Fruit fly (Drosophila melanogaster) whole organism, embryonic: ENCODE data around the gene Ptpmeg2.

Experiments
- Asciz ChIP-seq: fragments of 200-800 bp; sonication (Bioruptor generic); optimal IDR thresholded peaks from 2 replicates; lab custom pipeline; 2017; ENCODE audit warnings: missing biosample characterization, mild to moderate bottlenecking, missing genetic modification characterization, missing genetic modification reagents
- CG10147 ChIP-seq: fragments of 200-800 bp; sonication (Bioruptor generic); optimal IDR thresholded peaks from 2 replicates; lab custom pipeline; 2019; ENCODE audit warnings: missing biosample characterization, mild to moderate bottlenecking, missing genetic modification characterization, moderate library complexity
- CG10274 ChIP-seq: fragments of 200-800 bp; sonication (Bioruptor generic); optimal IDR thresholded peaks from 3 replicates; lab custom pipeline; 2017; ENCODE audit warnings: missing biosample characterization, mild to moderate bottlenecking, missing genetic modification characterization
- CG10366 ChIP-seq: fragments of 200-800 bp; sonication (Bioruptor generic); IDR thresholded peaks from 2 replicates; pipeline ENCODE4 v1.3.6; 2022; ENCODE audit warnings: missing biosample characterization, missing genetic modification characterization
- CG1233 ChIP-seq: fragments of 200-800 bp; sonication (Bioruptor generic); optimal IDR thresholded peaks from 4 replicates; lab custom pipeline; 2018; ENCODE audit warnings: missing biosample characterization, mild to moderate bottlenecking, missing genetic modification characterization
- CG12659 ChIP-seq: fragments of 200-800 bp; sonication (Bioruptor generic); optimal IDR thresholded peaks from 3 replicates; lab custom pipeline; 2017; ENCODE audit warnings: mild to moderate bottlenecking, missing biosample characterization, missing genetic modification reagents, missing genetic modification characterization
- CG13624 ChIP-seq: fragments of 200-800 bp; sonication (Bioruptor generic); optimal IDR thresholded peaks from 2 replicates; lab custom pipeline; 2016; ENCODE audit warnings: missing biosample characterization, missing genetic modification characterization
- CG13894 ChIP-seq: fragments of 200-800 bp; sonication (Bioruptor generic); optimal IDR thresholded peaks from 3 replicates; lab custom pipeline; 2018; ENCODE audit warnings: missing biosample characterization, mild to moderate bottlenecking, missing genetic modification characterization, moderate library complexity
- CG17328 ChIP-seq: fragments of 200-800 bp; sonication (Bioruptor generic); IDR thresholded peaks from 2 replicates; pipeline ENCODE4 v1.3.6; 2022; ENCODE audit warnings: missing biosample characterization, missing genetic modification characterization
- CG1832 ChIP-seq: fragments of 200-800 bp; sonication (Bioruptor generic); optimal IDR thresholded peaks from 2 replicates; lab custom pipeline; 2017; ENCODE audit warnings: missing biosample characterization, mild to moderate bottlenecking, missing genetic modification characterization, inconsistent platforms
- CG2202 ChIP-seq: fragments of 200-800 bp; sonication (Bioruptor generic); optimal IDR thresholded peaks from 2 replicates; lab custom pipeline; 2018; ENCODE audit warnings: missing biosample characterization, mild to moderate bottlenecking, missing genetic modification characterization
- CG3847 ChIP-seq: fragments of 200-800 bp; sonication (Bioruptor generic); IDR thresholded peaks from 2 replicates; pipeline ENCODE4 v1.3.6; 2022; ENCODE audit warnings: missing biosample characterization, missing genetic modification characterization
- CG4328 ChIP-seq: fragments of 200-800 bp; sonication (Bioruptor generic); optimal IDR thresholded peaks from 3 replicates; lab custom pipeline; 2017; ENCODE audit warnings: missing biosample characterization, missing genetic modification reagents, missing genetic modification characterization
- CG4360 ChIP-seq: fragments of 200-800 bp; sonication (Bioruptor generic); IDR thresholded peaks from 2 replicates; pipeline ENCODE4 v1.3.6; 2022; ENCODE audit warnings: missing biosample characterization, missing genetic modification characterization
- CG43689 ChIP-seq: fragments of 200-800 bp; sonication (Bioruptor generic); IDR thresholded peaks from 2 replicates; pipeline ENCODE4 v1.3.6; 2022; ENCODE audit warnings: missing biosample characterization, missing genetic modification characterization
- CG4707 ChIP-seq: fragments of 200-800 bp; sonication (Bioruptor generic); optimal IDR thresholded peaks from 2 replicates; lab custom pipeline; 2018; ENCODE audit warnings: missing biosample characterization, mild to moderate bottlenecking, missing genetic modification characterization, moderate library complexity
- CG4820 ChIP-seq: fragments of 200-800 bp; sonication (Bioruptor generic); optimal IDR thresholded peaks from 3 replicates; lab custom pipeline; 2016; ENCODE audit warnings: missing biosample characterization, missing genetic modification characterization
- CG4854 ChIP-seq: fragments of 200-800 bp; sonication (Bioruptor generic); optimal IDR thresholded peaks from 2 replicates; lab custom pipeline; 2016; ENCODE audit warnings: missing biosample characterization, missing genetic modification characterization, inconsistent platforms
- CG5245 ChIP-seq: fragments of 200-800 bp; sonication (Bioruptor generic); optimal IDR thresholded peaks from 3 replicates; lab custom pipeline; 2016; ENCODE audit warnings: missing biosample characterization, missing genetic modification characterization
- CG7786 ChIP-seq: fragments of 200-800 bp; sonication (Bioruptor generic); optimal IDR thresholded peaks from 2 replicates; lab custom pipeline; 2016; ENCODE audit warnings: missing biosample characterization, missing genetic modification characterization
- CG8388 ChIP-seq: fragments of 200-800 bp; sonication (Bioruptor generic); optimal IDR thresholded peaks from 2 replicates; lab custom pipeline; 2019; ENCODE audit warnings: missing biosample characterization, mild to moderate bottlenecking, missing genetic modification characterization, moderate library complexity
- CHES-1-like ChIP-seq: fragments of 200-800 bp; sonication (Bioruptor generic); optimal IDR thresholded peaks from 2 replicates; lab custom pipeline; 2016; ENCODE audit warnings: missing biosample characterization, missing genetic modification characterization
- D ChIP-seq, 2 experiments: fragments of 200-800 bp in 1 of 2; fragments of >200 bp in 1 of 2; sonication (Bioruptor generic) in 1 of 2; optimal IDR thresholded peaks; 2 replicates in 1 of 2; 3 replicates in 1 of 2; lab custom pipeline; 2017; ENCODE audit warnings: mild to moderate bottlenecking in 1 of 2, missing biosample characterization in 1 of 2, missing genetic modification characterization in 1 of 2, missing genetic modification reagents in 1 of 2
- E2f1 ChIP-seq: fragments of 200-800 bp; sonication (Bioruptor generic); IDR thresholded peaks from 2 replicates; pipeline ENCODE4 v1.3.6; 2022; ENCODE audit warnings: missing biosample characterization, missing genetic modification characterization
- Gug ChIP-seq: fragments of 200-800 bp; sonication (Bioruptor generic); IDR thresholded peaks from 4 replicates; pipeline ENCODE4 v1.3.6; 2022; ENCODE audit warnings: missing biosample characterization, missing genetic modification characterization
- Nf-YC ChIP-seq: fragments of 200-800 bp; optimal IDR thresholded peaks from 3 replicates; lab custom pipeline; 2019; ENCODE audit warnings: missing biosample characterization, mild to moderate bottlenecking, missing genetic modification characterization, moderate library complexity
- Oli ChIP-seq: fragments of 200-800 bp; sonication (Bioruptor generic); optimal IDR thresholded peaks from 2 replicates; lab custom pipeline; 2018; ENCODE audit warnings: missing biosample characterization, mild to moderate bottlenecking, missing genetic modification characterization, moderate library complexity
- Opbp ChIP-seq: fragments of 200-800 bp; sonication (Bioruptor generic); IDR thresholded peaks from 3 replicates; pipeline ENCODE4 v1.3.6; 2022; ENCODE audit warnings: missing biosample characterization, missing genetic modification characterization; ENCODE audit not compliant: partially characterized antibody
- Sox102F ChIP-seq: fragments of 200-800 bp; sonication (Bioruptor generic); optimal IDR thresholded peaks from 2 replicates; lab custom pipeline; 2018; ENCODE audit warnings: missing biosample characterization, mild to moderate bottlenecking, missing genetic modification characterization, moderate library complexity
- Spps ChIP-seq: fragments of 200-800 bp; sonication (Bioruptor generic); optimal IDR thresholded peaks from 2 replicates; lab custom pipeline; 2018; ENCODE audit warnings: missing biosample characterization, mild to moderate bottlenecking, missing genetic modification characterization
- TFAM ChIP-seq: fragments of 200-800 bp; sonication (Bioruptor generic); optimal IDR thresholded peaks from 2 replicates; lab custom pipeline; 2017; ENCODE audit warnings: missing biosample characterization, missing genetic modification characterization, inconsistent platforms
- btn ChIP-seq: fragments of 200-800 bp; sonication (Bioruptor generic); optimal IDR thresholded peaks from 2 replicates; lab custom pipeline; 2016; ENCODE audit warnings: missing biosample characterization, missing genetic modification characterization
- corto ChIP-seq: fragments of 200-800 bp; sonication (Bioruptor generic); optimal IDR thresholded peaks from 2 replicates; lab custom pipeline; 2016; ENCODE audit warnings: missing biosample characterization, mild to moderate bottlenecking, missing genetic modification characterization, moderate library complexity
- dmrt11E ChIP-seq: fragments of 200-800 bp; sonication (Bioruptor generic); optimal IDR thresholded peaks from 3 replicates; lab custom pipeline; 2018; ENCODE audit warnings: missing biosample characterization, mild to moderate bottlenecking, missing genetic modification characterization, moderate library complexity
- emc ChIP-seq: fragments of 200-800 bp; sonication (Bioruptor generic); optimal IDR thresholded peaks from 2 replicates; lab custom pipeline; 2016; ENCODE audit warnings: missing biosample characterization, missing genetic modification characterization
- gce ChIP-seq: fragments of 200-800 bp; sonication (Bioruptor generic); IDR thresholded peaks from 3 replicates; pipeline ENCODE4 v1.3.6; 2022; ENCODE audit warnings: missing biosample characterization, missing genetic modification characterization
- luna ChIP-seq: fragments of 200-800 bp; sonication (Bioruptor generic); optimal IDR thresholded peaks from 2 replicates; lab custom pipeline; 2016; ENCODE audit warnings: missing biosample characterization, missing genetic modification characterization
- mld ChIP-seq: fragments of 200-800 bp; sonication (Bioruptor generic); IDR thresholded peaks from 3 replicates; pipeline ENCODE4 v1.3.6; 2022; ENCODE audit warnings: missing biosample characterization, missing genetic modification characterization; ENCODE audit not compliant: partially characterized antibody
- pzg ChIP-seq: fragments of 200-800 bp; sonication (Bioruptor generic); optimal IDR thresholded peaks from 3 replicates; lab custom pipeline; 2018; ENCODE audit warnings: missing biosample characterization, mild to moderate bottlenecking, missing genetic modification characterization, moderate library complexity
- scrt ChIP-seq: fragments of 200-800 bp; sonication (Bioruptor generic); optimal IDR thresholded peaks from 2 replicates; lab custom pipeline; 2018; ENCODE audit warnings: missing biosample characterization, mild to moderate bottlenecking, missing genetic modification characterization, moderate library complexity
- sim ChIP-seq: fragments of 200-800 bp; sonication (Bioruptor generic); IDR thresholded peaks from 2 replicates; pipeline ENCODE4 v1.3.6; 2022; ENCODE audit warnings: missing biosample characterization, missing genetic modification characterization
- sob ChIP-seq: fragments of 200-800 bp; sonication (Bioruptor generic); IDR thresholded peaks from 2 replicates; pipeline ENCODE4 v1.3.6; 2022; ENCODE audit warnings: missing biosample characterization, missing genetic modification characterization
- sqz ChIP-seq: fragments of 200-800 bp; sonication (Bioruptor generic); optimal IDR thresholded peaks from 3 replicates; lab custom pipeline; 2018; ENCODE audit warnings: missing biosample characterization, mild to moderate bottlenecking, missing genetic modification characterization
- vfl ChIP-seq: fragments of 200-800 bp; sonication (Bioruptor generic); optimal IDR thresholded peaks from 2 replicates; lab custom pipeline; 2016; ENCODE audit warnings: missing biosample characterization, missing genetic modification characterization
- wdn ChIP-seq: fragments of 200-800 bp; sonication (Bioruptor generic); IDR thresholded peaks from 2 replicates; pipeline ENCODE4 v1.3.6; 2022; ENCODE audit warnings: missing biosample characterization, missing genetic modification characterization
- wek ChIP-seq: fragments of 200-800 bp; sonication (Bioruptor generic); optimal IDR thresholded peaks from 3 replicates; lab custom pipeline; 2018; ENCODE audit warnings: missing biosample characterization, mild to moderate bottlenecking, missing genetic modification characterization, moderate library complexity
- zen2 ChIP-seq: fragments of 200-800 bp; sonication (Bioruptor generic); IDR thresholded peaks from 3 replicates; pipeline ENCODE4 v1.3.6; 2022; ENCODE audit warnings: missing biosample characterization, missing genetic modification characterization; ENCODE audit not compliant: partially characterized antibody
- zf30C ChIP-seq: fragments of 200-800 bp; sonication (Bioruptor generic); optimal IDR thresholded peaks from 3 replicates; lab custom pipeline; 2018; ENCODE audit warnings: missing biosample characterization, mild to moderate bottlenecking, missing genetic modification characterization

Gene Ptpmeg2

DNA sequence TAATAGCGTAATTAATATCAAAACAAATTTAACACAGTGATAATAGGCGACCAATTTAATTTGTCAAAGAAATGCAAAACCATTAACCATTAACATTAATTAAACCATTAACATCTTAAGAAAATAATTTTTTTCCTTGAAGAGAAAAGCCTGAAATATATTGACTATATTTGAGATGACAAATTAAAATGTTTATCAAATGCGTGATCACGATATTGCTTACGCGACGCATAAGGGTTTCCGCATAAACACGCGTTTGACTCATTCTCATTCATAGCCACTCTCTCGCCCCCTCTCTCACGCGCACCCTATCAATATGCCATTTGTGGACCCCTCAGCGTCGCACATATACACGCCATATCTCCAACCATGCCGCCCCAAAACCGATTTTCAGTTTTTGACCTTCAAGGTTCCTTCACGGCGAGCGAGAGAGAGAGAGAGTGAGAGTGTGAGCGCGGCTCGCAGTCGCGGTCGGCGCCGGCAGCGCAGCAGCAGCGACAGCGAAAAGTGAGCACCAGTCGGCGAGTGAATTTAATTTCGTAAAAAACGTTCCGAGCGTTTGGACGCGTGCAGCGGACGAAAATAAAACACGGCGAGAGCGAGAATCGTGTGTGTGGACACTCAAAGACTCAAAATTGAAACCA lies 73.5 kb downstream of the Ptpmeg2 start, which contains the start of gene Hex-A (continued):
- TF ChIP-seq TFAM (GFP tag; lab: Kevin White, UChicago) (peak; percentile 76), btn (peak; percentile 81), Gug (GFP tag; lab: Robert Waterston, UW) (peak; percentile 75), pzg (GFP tag; lab: Kevin White, UChicago) (peak; percentile 18), E2f1 (peak; percentile 86), emc (peak; percentile 88), wek (peak; percentile 79), wdn (GFP tag; lab: Robert Waterston, UW) (peak; percentile 89), CG2202 (tag; lab: Kevin White, UChicago) (peak; percentile 90), CG10274 (GFP tag; lab: Kevin White, UChicago) (peak; percentile 86), CG8388 (GFP tag; lab: Kevin White, UChicago) (peak; percentile 95), CG43689 (GFP tag; lab: Robert Waterston, UW) (peak; percentile 81), CG4360 (peak; percentile 37; the same call in 1 of the 2 replicates), CHES-1-like (GFP tag; lab: Kevin White, UChicago) (peak; percentile 95), CG13624 (GFP tag; lab: Kevin White, UChicago) (peak; percentile 96), CG1233 (GFP tag; lab: Kevin White, UChicago) (peak; percentile 96), CG10366 (peak; percentile 86), Oli (tag; lab: Kevin White, UChicago) (peak; percentile 97), CG4820 (GFP tag; lab: Kevin White, UChicago) (peak; percentile 100), zen2 (GFP tag; lab: Robert Waterston, UW) (no peak; the same call in 2 of the 3 replicates), sob (peak; percentile 91), corto (GFP tag; lab: Kevin White, UChicago) (peak; percentile 77), scrt (GFP tag; lab: Kevin White, UChicago) (peak; percentile 97), Spps (tag; lab: Kevin White, UChicago) (peak; percentile 92), luna (GFP tag; lab: Kevin White, UChicago) (peak; percentile 82), zf30C (GFP tag; lab: Kevin White, UChicago) (peak; percentile 4), CG13894 (tag; lab: Kevin White, UChicago) (peak; percentile 98), Opbp (GFP tag; lab: Robert Waterston, UW) (peak; percentile 44; the same call in 1 of the 3 replicates), CG4707 (GFP tag; lab: Kevin White, UChicago) (peak; percentile 83), CG7786 (peak; percentile 92), Asciz (GFP tag; lab: Kevin White, UChicago) (peak; percentile 97), gce (GFP tag; lab: Robert Waterston, UW) (peak; percentile 86), CG1832 (GFP tag; lab: Kevin White, UChicago) (peak; percentile 39), vfl (GFP tag; lab: Kevin White, UChicago) (peak; percentile 89), CG17328 (GFP tag; lab: Robert Waterston, UW) (peak; percentile 88), CG10147 (GFP tag; lab: Kevin White, UChicago) (peak; percentile 99), D (optimal IDR thresholded peaks at IDR 0.05; lab: Kevin White, UChicago) (no peak), D (GFP tag; optimal IDR thresholded peaks at IDR 0.05; lab: Kevin White, UChicago) (peak; percentile 95), Sox102F (GFP tag; lab: Kevin White, UChicago) (peak; percentile 97), sqz (GFP tag; lab: Kevin White, UChicago) (peak; percentile 95), Nf-YC (peak; percentile 94), sim (GFP tag; lab: Robert Waterston, UW) (peak; percentile 72), dmrt11E (tag; lab: Kevin White, UChicago) (peak; percentile 93), mld (no peak), CG3847 (peak; percentile 94), CG4854 (GFP tag; lab: Kevin White, UChicago) (peak; percentile 93), CG12659 (GFP tag; lab: Kevin White, UChicago) (peak; percentile 98), CG5245 (GFP tag; lab: Kevin White, UChicago) (peak; percentile 78), CG4328 (peak; percentile 99)
